Fruit fly (Drosophila melanogaster) whole organism, wandering third instar larva: ENCODE measurements around the gene ergic53.

Experiments used
- Abd-B ChIP-seq: fragments of >200 bp; optimal IDR thresholded peaks from 2 replicates; lab custom pipeline; 2017; ENCODE audit warnings: missing biosample characterization, missing genetic modification characterization
- CrebA ChIP-seq: fragments of 200-800 bp; sonication (Bioruptor generic); optimal IDR thresholded peaks from 2 replicates; lab custom pipeline; 2016; ENCODE audit warnings: missing biosample characterization, mild to moderate bottlenecking, missing genetic modification characterization, borderline replicate concordance
- Hr83 ChIP-seq: fragments of 200-300 bp; sonication (Bioruptor generic); optimal IDR thresholded peaks from 2 replicates; lab custom pipeline; 2016; ENCODE audit warnings: missing biosample characterization, mild to moderate bottlenecking, missing genetic modification characterization, moderate library complexity; ENCODE audit not compliant: poor library complexity, severe bottlenecking
- Mio ChIP-seq: sonication (Bioruptor generic); optimal IDR thresholded peaks from 2 replicates; lab custom pipeline; 2016; ENCODE audit warnings: missing biosample characterization, missing genetic modification characterization
- OdsH ChIP-seq: fragments of 200-800 bp; sonication (Bioruptor generic); optimal IDR thresholded peaks from 2 replicates; lab custom pipeline; 2016; ENCODE audit warnings: missing biosample characterization, mild to moderate bottlenecking, missing genetic modification characterization
- br ChIP-seq: fragments of 200-800 bp; sonication (Bioruptor generic); optimal IDR thresholded peaks from 2 replicates; lab custom pipeline; 2016; ENCODE audit warnings: missing biosample characterization, missing genetic modification characterization
- dmrt93B ChIP-seq: fragments of 200-800 bp; sonication (Bioruptor generic); optimal IDR thresholded peaks from 2 replicates; lab custom pipeline; 2018; ENCODE audit warnings: missing biosample characterization, mild to moderate bottlenecking, missing genetic modification characterization
- h ChIP-seq: fragments of 200-800 bp; sonication (Bioruptor generic); optimal IDR thresholded peaks from 3 replicates; lab custom pipeline; 2016; ENCODE audit warnings: missing biosample characterization, mild to moderate bottlenecking, missing genetic modification characterization
- lola ChIP-seq: fragments of >200 bp; optimal IDR thresholded peaks from 2 replicates; lab custom pipeline; 2017; ENCODE audit warnings: missing biosample characterization, missing genetic modification characterization
- pan ChIP-seq: fragments of >200 bp; optimal IDR thresholded peaks from 2 replicates; lab custom pipeline; 2017
- rgr ChIP-seq: fragments of 200-800 bp; sonication (Bioruptor generic); optimal IDR thresholded peaks from 3 replicates; lab custom pipeline; 2016; ENCODE audit warnings: missing biosample characterization, mild to moderate bottlenecking, missing genetic modification characterization
- tai ChIP-seq: sonication (Bioruptor generic); optimal IDR thresholded peaks from 2 replicates; lab custom pipeline; 2016; ENCODE audit warnings: missing biosample characterization, missing genetic modification characterization

DNA sequence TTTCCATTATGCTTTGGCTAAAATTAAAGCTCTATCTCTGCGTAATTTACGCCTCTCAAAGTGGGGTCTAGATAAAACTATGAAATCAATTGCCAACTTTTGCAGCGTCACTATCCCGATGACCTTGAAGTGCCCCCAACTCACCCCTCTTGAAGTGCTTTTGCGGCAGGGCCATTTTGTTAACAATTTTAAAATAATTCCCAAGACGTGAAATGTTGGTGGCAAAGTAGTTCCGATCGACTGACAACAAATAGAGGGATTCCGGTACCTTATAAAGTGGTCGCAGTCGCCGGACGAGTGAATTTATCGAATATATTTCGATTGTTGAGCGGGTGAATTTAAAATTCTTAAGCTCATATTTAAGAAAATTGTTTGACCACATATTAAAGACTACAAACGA is 11.5 kb upstream of the ergic53 start, which contains the start of gene GstO2:
- TF ChIP-seq pan (lab: Kevin White, UChicago) (no peak), OdsH (no peak), rgr (GFP tag; lab: Kevin White, UChicago) (no peak), CrebA (GFP tag; lab: Kevin White, UChicago) (no peak), Mio (GFP tag; lab: Kevin White, UChicago) (no peak), Hr83 (GFP tag; lab: Kevin White, UChicago) (no peak), br (GFP tag; lab: Kevin White, UChicago) (no peak), lola (GFP tag; lab: Kevin White, UChicago) (no peak), Abd-B (no peak), h (GFP tag; lab: Kevin White, UChicago) (no peak), dmrt93B (no peak), tai (GFP tag; lab: Kevin White, UChicago) (no peak)
